Fruit fly (Drosophila melanogaster) S2 (cell line): ENCODE measurements around the gene CycA.

Experiments
- CG8478 ChIP-seq: fragments of >200 bp; optimal IDR thresholded peaks from 2 replicates; lab custom pipeline; 2018
- CTCF ChIP-seq, 2 experiments: fragments of >200 bp; optimal IDR thresholded peaks; 2 replicates each; lab custom pipeline; 2018

DNA sequence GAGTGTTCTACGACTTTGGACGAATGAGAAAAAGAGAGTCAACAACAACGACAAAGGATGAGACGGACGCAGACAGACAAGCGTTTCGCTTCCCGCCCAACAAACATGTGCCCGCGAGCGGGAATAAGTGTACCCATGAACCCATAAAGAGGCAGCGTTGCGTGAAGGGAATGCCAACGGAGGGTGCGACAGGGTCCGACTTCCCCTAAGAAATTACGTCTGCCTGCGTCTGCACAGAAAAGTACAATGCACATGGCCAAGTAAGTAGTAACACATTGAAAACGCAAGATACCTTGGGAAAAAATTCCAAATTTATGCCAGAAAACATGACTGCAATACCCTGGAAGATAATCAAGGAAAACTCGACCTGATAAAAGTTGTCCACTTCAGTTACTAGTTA is 2.2 kb downstream of the CycA start:
- TF ChIP-seq CG8478 (lab: Kevin White, UChicago) (no peak), CTCF (optimal IDR thresholded peaks at IDR 0.05; lab: Kevin White, UChicago) (no peak)
